Worm (Caenorhabditis elegans) whole organism, late embryonic: ENCODE data around the gene D2023.1.

Experiments used
- che-1 ChIP-seq: sonication (generic microtip); optimal IDR thresholded peaks from 2 replicates; lab custom pipeline; 2016; ENCODE audit warnings: mild to moderate bottlenecking, missing genetic modification characterization, missing compliant biosample characterization
- hlh-30 ChIP-seq: sonication (generic microtip); optimal IDR thresholded peaks from 2 replicates; lab custom pipeline; 2017; ENCODE audit warnings: antibody characterized with exemption, missing genetic modification characterization, missing compliant biosample characterization; ENCODE audit not compliant: insufficient read depth
- nhr-11 ChIP-seq: fragments of 150-350 bp; optimal IDR thresholded peaks from 2 replicates; lab custom pipeline; 2014; ENCODE audit warnings: missing biosample characterization, missing genetic modification characterization
- nhr-232 ChIP-seq: sonication (generic microtip); optimal IDR thresholded peaks from 2 replicates; lab custom pipeline; 2016; ENCODE audit warnings: missing genetic modification characterization, missing compliant biosample characterization
- pha-4 ChIP-seq: fragments of 150-350 bp; optimal IDR thresholded peaks from 2 replicates; lab custom pipeline; 2018; ENCODE audit warnings: missing biosample characterization, missing genetic modification reagents, missing genetic modification characterization
- sox-2 ChIP-seq: fragments of 200-800 bp; sonication (Bioruptor generic); IDR thresholded peaks from 2 replicates; pipeline ENCODE4 v1.3.6; 2022; ENCODE audit warnings: missing genetic modification reagents, missing genetic modification characterization, missing compliant biosample characterization
- ttx-3 ChIP-seq: sonication (generic microtip); optimal IDR thresholded peaks from 2 replicates; lab custom pipeline; 2016; ENCODE audit warnings: missing genetic modification reagents, missing genetic modification characterization, missing compliant biosample characterization
- unc-42 ChIP-seq: sonication (generic microtip); optimal IDR thresholded peaks from 2 replicates; lab custom pipeline; 2016; ENCODE audit warnings: missing genotype, missing genetic modification characterization, missing compliant biosample characterization
- unc-86 ChIP-seq: sonication (generic microtip); optimal IDR thresholded peaks from 2 replicates; lab custom pipeline; 2016; ENCODE audit warnings: missing genetic modification characterization, missing compliant biosample characterization

DNA sequence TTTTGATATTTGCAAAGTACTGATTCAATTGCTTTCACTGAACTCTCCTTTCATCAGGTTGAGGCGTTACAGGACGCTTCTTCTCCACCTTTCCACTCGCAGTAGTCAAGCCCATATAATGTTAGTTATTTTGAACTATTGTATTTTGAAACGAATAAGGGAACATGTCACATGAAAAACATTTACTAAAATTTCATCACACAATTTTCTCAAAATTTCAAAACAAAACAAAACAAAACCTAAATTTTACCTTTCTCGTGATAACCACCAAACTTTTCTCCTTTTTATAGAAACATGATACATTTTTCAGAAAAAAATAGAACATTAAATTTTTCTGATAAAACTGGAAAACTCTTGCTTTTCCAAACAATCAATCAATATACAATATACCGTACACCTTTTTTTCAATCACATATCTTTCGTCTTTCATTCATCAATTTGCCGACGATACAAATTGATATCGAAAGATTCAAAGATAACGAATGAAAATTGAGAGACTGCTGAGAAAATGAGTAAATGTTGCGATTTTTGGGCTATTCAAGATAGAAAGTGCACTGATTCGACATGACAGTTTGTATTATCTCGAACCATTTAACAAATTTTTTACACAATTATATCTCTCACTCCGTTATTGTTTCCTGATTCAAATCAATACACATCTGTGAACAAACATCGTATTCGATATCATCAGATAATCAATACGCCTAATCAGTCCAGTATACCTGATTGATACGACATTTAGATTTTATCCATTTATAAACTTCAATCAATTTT is 11.9 kb downstream of the D2023.1 start:
- TF ChIP-seq pha-4 (tag; lab: Kevin White, UChicago) (no peak), ttx-3 (tag; lab: Kevin White, UChicago) (no peak), sox-2 (GFP tag; lab: Robert Waterston, UW) (no peak), unc-86 (tag; lab: Kevin White, UChicago) (no peak), hlh-30 (tag; lab: Kevin White, UChicago) (no peak), nhr-232 (tag; lab: Kevin White, UChicago) (no peak), nhr-11 (tag; lab: Kevin White, UChicago) (no peak), unc-42 (tag; lab: Kevin White, UChicago) (no peak), che-1 (no peak)
